Fruit fly (Drosophila melanogaster) whole organism, embryonic: ENCODE data around the gene CG7483.

Experiments used
- Asciz ChIP-seq: fragments of 200-800 bp; sonication (Bioruptor generic); optimal IDR thresholded peaks from 2 replicates; lab custom pipeline; 2017; ENCODE audit warnings: missing biosample characterization, mild to moderate bottlenecking, missing genetic modification characterization, missing genetic modification reagents
- Atf6 ChIP-seq: fragments of 200-800 bp; sonication (Bioruptor generic); IDR thresholded peaks from 2 replicates; pipeline ENCODE4 v1.3.6; 2022; ENCODE audit warnings: missing biosample characterization, missing genetic modification characterization
- Bteb2 ChIP-seq: fragments of 200-800 bp; sonication (Bioruptor generic); optimal IDR thresholded peaks from 2 replicates; lab custom pipeline; 2016; ENCODE audit warnings: missing biosample characterization, missing genetic modification characterization
- CG11085 ChIP-seq: fragments of 200-800 bp; sonication (Bioruptor generic); IDR thresholded peaks from 2 replicates; pipeline ENCODE4 v1.3.6; 2022; ENCODE audit warnings: missing biosample characterization, missing genetic modification characterization
- CG11696 ChIP-seq: fragments of 200-800 bp; sonication (Bioruptor generic); IDR thresholded peaks from 2 replicates; pipeline ENCODE4 v1.3.6; 2022; ENCODE audit warnings: missing biosample characterization, missing genetic modification characterization
- CG18599 ChIP-seq: fragments of 200-800 bp; sonication (Bioruptor generic); optimal IDR thresholded peaks from 3 replicates; lab custom pipeline; 2017; ENCODE audit warnings: missing biosample characterization, missing genetic modification characterization, mild to moderate bottlenecking, moderate library complexity, missing genetic modification reagents
- CG18764 ChIP-seq: fragments of 200-800 bp; sonication (Bioruptor generic); optimal IDR thresholded peaks from 3 replicates; lab custom pipeline; 2016; ENCODE audit warnings: missing biosample characterization, missing genetic modification characterization
- CG31441 ChIP-seq: fragments of 200-800 bp; sonication (Bioruptor generic); IDR thresholded peaks from 2 replicates; pipeline ENCODE4 v1.3.6; 2022; ENCODE audit warnings: missing biosample characterization, missing genetic modification characterization
- CG34376 ChIP-seq: fragments of 200-800 bp; sonication (Bioruptor generic); optimal IDR thresholded peaks from 2 replicates; lab custom pipeline; 2018; ENCODE audit warnings: missing biosample characterization, mild to moderate bottlenecking, missing genetic modification characterization
- CG4328 ChIP-seq: fragments of 200-800 bp; sonication (Bioruptor generic); optimal IDR thresholded peaks from 3 replicates; lab custom pipeline; 2017; ENCODE audit warnings: missing biosample characterization, missing genetic modification reagents, missing genetic modification characterization
- CG4854 ChIP-seq: fragments of 200-800 bp; sonication (Bioruptor generic); optimal IDR thresholded peaks from 2 replicates; lab custom pipeline; 2016; ENCODE audit warnings: missing biosample characterization, missing genetic modification characterization, inconsistent platforms
- CG6254 ChIP-seq: fragments of 200-800 bp; sonication (Bioruptor generic); optimal IDR thresholded peaks from 3 replicates; lab custom pipeline; 2017; ENCODE audit warnings: mild to moderate bottlenecking, missing biosample characterization, missing genetic modification reagents, missing genetic modification characterization
- CG6654 ChIP-seq: fragments of 200-800 bp; sonication (Bioruptor generic); optimal IDR thresholded peaks from 2 replicates; lab custom pipeline; 2017; ENCODE audit warnings: missing biosample characterization, mild to moderate bottlenecking, missing genetic modification characterization
- CG7745 ChIP-seq: fragments of 200-800 bp; sonication (Bioruptor generic); optimal IDR thresholded peaks from 2 replicates; lab custom pipeline; 2018; ENCODE audit warnings: missing biosample characterization, mild to moderate bottlenecking, missing genetic modification characterization, moderate library complexity
- CTCF ChIP-seq: fragments of 200-800 bp; sonication (Bioruptor generic); optimal IDR thresholded peaks from 2 replicates; lab custom pipeline; 2017; ENCODE audit warnings: missing biosample characterization, mild to moderate bottlenecking, missing genetic modification characterization, moderate library complexity
- Deaf1 ChIP-seq: fragments of 200-800 bp; optimal IDR thresholded peaks from 3 replicates; lab custom pipeline; 2019; ENCODE audit warnings: missing biosample characterization, mild to moderate bottlenecking, missing genetic modification characterization, moderate library complexity
- Doc2 ChIP-seq: fragments of 200-800 bp; sonication (Bioruptor generic); IDR thresholded peaks from 2 replicates; pipeline ENCODE4 v1.3.6; 2022; ENCODE audit warnings: missing biosample characterization, missing genetic modification characterization
- HmgZ ChIP-seq: fragments of 200-800 bp; sonication (Bioruptor generic); optimal IDR thresholded peaks from 2 replicates; lab custom pipeline; 2018; ENCODE audit warnings: missing biosample characterization, mild to moderate bottlenecking, missing genetic modification characterization
- Lhr ChIP-seq: fragments of 200-800 bp; sonication (Bioruptor generic); optimal IDR thresholded peaks from 3 replicates; lab custom pipeline; 2017; ENCODE audit warnings: mild to moderate bottlenecking, missing biosample characterization, missing genetic modification reagents, missing genetic modification characterization
- MTF-1 ChIP-seq: fragments of 200-800 bp; sonication (Bioruptor generic); optimal IDR thresholded peaks from 2 replicates; lab custom pipeline; 2018; ENCODE audit warnings: missing biosample characterization, mild to moderate bottlenecking, missing genetic modification characterization, borderline replicate concordance
- NFAT ChIP-seq: fragments of 200-800 bp; sonication (Bioruptor generic); IDR thresholded peaks from 2 replicates; pipeline ENCODE4 v1.3.6; 2022; ENCODE audit warnings: missing biosample characterization, missing genetic modification characterization
- Opbp ChIP-seq: fragments of 200-800 bp; sonication (Bioruptor generic); IDR thresholded peaks from 3 replicates; pipeline ENCODE4 v1.3.6; 2022; ENCODE audit warnings: missing biosample characterization, missing genetic modification characterization; ENCODE audit not compliant: partially characterized antibody
- PHDP ChIP-seq: fragments of 200-800 bp; sonication (Bioruptor generic); optimal IDR thresholded peaks from 3 replicates; lab custom pipeline; 2018; ENCODE audit warnings: missing biosample characterization, mild to moderate bottlenecking, missing genetic modification characterization, moderate library complexity
- Poxn ChIP-seq: fragments of 200-800 bp; sonication (Bioruptor generic); IDR thresholded peaks from 2 replicates; pipeline ENCODE4 v1.3.6; 2022; ENCODE audit warnings: missing biosample characterization, missing genetic modification characterization
- Xrp1 ChIP-seq: fragments of 200-800 bp; sonication (Bioruptor generic); IDR thresholded peaks from 2 replicates; pipeline ENCODE4 v1.3.6; 2022; ENCODE audit warnings: missing biosample characterization, missing genetic modification characterization
- ab ChIP-seq: fragments of 200-800 bp; sonication (Bioruptor generic); optimal IDR thresholded peaks from 2 replicates; lab custom pipeline; 2016; ENCODE audit warnings: missing biosample characterization, missing genetic modification characterization
- chif ChIP-seq, 2 experiments: fragments of 200-800 bp; sonication (Bioruptor generic); optimal IDR thresholded peaks; 3 replicates each; lab custom pipeline; 2016; ENCODE audit warnings: missing biosample characterization in 2 of 2, missing genetic modification characterization in 2 of 2
- dpn ChIP-seq, 2 experiments: fragments of 200-800 bp; sonication (Bioruptor generic); optimal IDR thresholded peaks; 3 replicates each; lab custom pipeline; 2016; ENCODE audit warnings: missing biosample characterization in 2 of 2, missing genetic modification characterization in 2 of 2
- fd64A ChIP-seq: fragments of 200-800 bp; sonication (Bioruptor generic); optimal IDR thresholded peaks from 3 replicates; lab custom pipeline; 2018; ENCODE audit warnings: missing biosample characterization, mild to moderate bottlenecking, missing genetic modification characterization
- gcm2 ChIP-seq: fragments of 200-800 bp; sonication (Bioruptor generic); optimal IDR thresholded peaks from 2 replicates; lab custom pipeline; 2016; ENCODE audit warnings: missing biosample characterization, missing genetic modification characterization
- gfzf ChIP-seq: fragments of 200-800 bp; sonication (Bioruptor generic); optimal IDR thresholded peaks from 2 replicates; lab custom pipeline; 2016; ENCODE audit warnings: missing biosample characterization, mild to moderate bottlenecking, missing genetic modification characterization, moderate library complexity
- grn ChIP-seq: fragments of 200-800 bp; sonication (Bioruptor generic); optimal IDR thresholded peaks from 3 replicates; lab custom pipeline; 2017; ENCODE audit warnings: missing biosample characterization, missing genetic modification characterization
- hbn ChIP-seq: fragments of 200-800 bp; sonication (Bioruptor generic); IDR thresholded peaks from 2 replicates; pipeline ENCODE4 v1.3.6; 2022; ENCODE audit warnings: missing biosample characterization, missing genetic modification characterization; ENCODE audit not compliant: partially characterized antibody
- ken ChIP-seq: fragments of 200-800 bp; sonication (Bioruptor generic); IDR thresholded peaks from 3 replicates; pipeline ENCODE4 v1.3.6; 2022; ENCODE audit warnings: missing biosample characterization, missing genetic modification characterization
- knrl ChIP-seq: fragments of 200-800 bp; sonication (Bioruptor generic); IDR thresholded peaks from 3 replicates; pipeline ENCODE4 v1.3.6; 2022; ENCODE audit warnings: missing biosample characterization, missing genetic modification characterization; ENCODE audit not compliant: partially characterized antibody
- nerfin-1 ChIP-seq: fragments of 200-800 bp; sonication (Bioruptor generic); optimal IDR thresholded peaks from 3 replicates; lab custom pipeline; 2019; ENCODE audit warnings: missing biosample characterization, mild to moderate bottlenecking, missing genetic modification characterization, moderate library complexity
- org-1 ChIP-seq: fragments of 200-800 bp; sonication (Bioruptor generic); optimal IDR thresholded peaks from 2 replicates; lab custom pipeline; 2017; ENCODE audit warnings: missing biosample characterization, missing genetic modification characterization
- otp ChIP-seq: fragments of 200-800 bp; sonication (Bioruptor generic); IDR thresholded peaks from 3 replicates; pipeline ENCODE4, ENCODE4 v1.3.6; 2022; ENCODE audit warnings: missing biosample characterization, missing genetic modification characterization
- prd ChIP-seq, 3 experiments: fragments of >200 bp in 2 of 3; fragments of 200-800 bp in 1 of 3; sonication (Bioruptor generic) in 1 of 3; optimal IDR thresholded peaks in 2 of 3; IDR thresholded peaks in 1 of 3; 2 replicates in 2 of 3; 3 replicates in 1 of 3; pipeline versions ENCODE4 v1.3.6 to Lab custom; 2017 to 2022; ENCODE audit warnings: missing biosample characterization in 1 of 3, missing genetic modification characterization in 1 of 3
- row ChIP-seq: fragments of 200-800 bp; sonication (Bioruptor generic); IDR thresholded peaks from 3 replicates; pipeline ENCODE4 v1.3.6; 2022; ENCODE audit warnings: missing biosample characterization, missing genetic modification characterization
- salm ChIP-seq: fragments of 200-800 bp; sonication (Bioruptor generic); optimal IDR thresholded peaks from 2 replicates; lab custom pipeline; 2018; ENCODE audit warnings: missing biosample characterization, mild to moderate bottlenecking, missing genetic modification characterization
- slbo ChIP-seq: fragments of 200-800 bp; sonication (Bioruptor generic); IDR thresholded peaks from 2 replicates; pipeline ENCODE4 v1.3.6; 2022; ENCODE audit warnings: missing biosample characterization, missing genetic modification characterization
- slp2 ChIP-seq: fragments of 200-800 bp; sonication (Bioruptor generic); optimal IDR thresholded peaks from 2 replicates; lab custom pipeline; 2016; ENCODE audit warnings: missing biosample characterization, missing genetic modification characterization
- sqz ChIP-seq: fragments of 200-800 bp; sonication (Bioruptor generic); optimal IDR thresholded peaks from 3 replicates; lab custom pipeline; 2018; ENCODE audit warnings: missing biosample characterization, mild to moderate bottlenecking, missing genetic modification characterization
- sr ChIP-seq: fragments of 200-800 bp; sonication (Bioruptor generic); IDR thresholded peaks from 3 replicates; pipeline ENCODE4 v1.3.6; 2022; ENCODE audit warnings: missing biosample characterization, missing genetic modification characterization
- tll ChIP-seq, 2 experiments: fragments of 200-800 bp in 1 of 2; fragments of >200 bp in 1 of 2; sonication (Bioruptor generic) in 1 of 2; optimal IDR thresholded peaks; 2 replicates each; lab custom pipeline; 2017 to 2019; ENCODE audit warnings: missing biosample characterization in 2 of 2, missing genetic modification characterization in 2 of 2, mild to moderate bottlenecking in 1 of 2, moderate library complexity in 1 of 2
- trem ChIP-seq: fragments of 200-800 bp; optimal IDR thresholded peaks from 3 replicates; lab custom pipeline; 2019; ENCODE audit warnings: missing biosample characterization, mild to moderate bottlenecking, missing genetic modification characterization, moderate library complexity
- vfl ChIP-seq: fragments of 200-800 bp; sonication (Bioruptor generic); optimal IDR thresholded peaks from 2 replicates; lab custom pipeline; 2016; ENCODE audit warnings: missing biosample characterization, missing genetic modification characterization
- wek ChIP-seq: fragments of 200-800 bp; sonication (Bioruptor generic); optimal IDR thresholded peaks from 3 replicates; lab custom pipeline; 2018; ENCODE audit warnings: missing biosample characterization, mild to moderate bottlenecking, missing genetic modification characterization, moderate library complexity
- zfh1 ChIP-seq: fragments of 200-800 bp; sonication (Bioruptor generic); IDR thresholded peaks from 3 replicates; pipeline ENCODE4 v1.3.6; 2022; ENCODE audit warnings: missing biosample characterization, missing genetic modification characterization

The CG7483 gene

DNA sequence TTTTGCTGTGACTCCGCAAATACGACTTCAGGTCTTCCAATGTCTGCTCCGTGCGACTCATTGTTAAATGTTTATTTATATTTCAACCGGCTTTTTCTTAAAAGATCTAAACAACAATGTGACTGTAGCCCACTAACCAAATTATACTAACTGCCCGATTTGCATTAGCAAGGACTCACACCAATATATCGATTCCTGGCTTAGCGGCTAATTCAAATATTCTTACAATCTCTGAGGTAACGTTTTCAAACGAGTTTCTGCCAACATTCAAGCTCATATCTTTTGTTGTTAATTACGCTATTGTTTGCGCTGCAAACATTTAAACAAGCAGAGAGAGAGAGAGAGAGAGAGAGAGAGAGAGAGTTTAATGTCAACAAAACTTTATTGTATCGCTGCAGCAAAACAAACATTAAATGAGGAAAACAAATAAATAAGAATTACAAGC, 4.5 kb upstream of the CG7483 start, which contains the start of gene tex (continued):
- TF ChIP-seq wek (GFP tag; lab: Kevin White, UChicago) (peak; percentile 57), Xrp1 (GFP tag; lab: Robert Waterston, UW) (peak; percentile 49; the same call in 1 of the 2 replicates), nerfin-1 (tag; lab: Kevin White, UChicago) (peak; percentile 75), Deaf1 (no peak), Asciz (GFP tag; lab: Kevin White, UChicago) (peak; percentile 89), CG6654 (GFP tag; lab: Kevin White, UChicago) (no peak), CG31441 (GFP tag; lab: Robert Waterston, UW) (peak; percentile 49; the same call in 1 of the 2 replicates), org-1 (GFP tag; lab: Kevin White, UChicago) (peak; percentile 29), CG4854 (GFP tag; lab: Kevin White, UChicago) (no peak), zfh1 (no peak), tll (GFP tag; optimal IDR thresholded peaks at IDR 0.05; lab: Kevin White, UChicago) (peak in 1 of 2 experiments; percentile 16), CG18599 (GFP tag; lab: Kevin White, UChicago) (no peak), Doc2 (no peak), ab (GFP tag; lab: Kevin White, UChicago) (no peak), CG7745 (tag; lab: Kevin White, UChicago) (peak; percentile 24), CG34376 (GFP tag; lab: Kevin White, UChicago) (no peak), salm (tag; lab: Kevin White, UChicago) (peak; percentile 54), hbn (GFP tag; lab: Robert Waterston, UW) (peak; percentile 28; the same call in 1 of the 2 replicates), trem (peak; percentile 79), row (GFP tag; lab: Robert Waterston, UW) (no peak), grn (GFP tag; lab: Kevin White, UChicago) (peak; percentile 26), CTCF (peak; percentile 19), sr (GFP tag; lab: Robert Waterston, UW) (0 out of 3 replicates have a peak, but pooled peaks have one; percentile 12), Poxn (GFP tag; lab: Robert Waterston, UW) (no peak), Atf6 (GFP tag; lab: Robert Waterston, UW) (no peak), CG4328 (no peak), fd64A (GFP tag; lab: Kevin White, UChicago) (peak; percentile 81), slp2 (GFP tag; lab: Kevin White, UChicago) (peak; percentile 4), Lhr (peak; percentile 55), HmgZ (peak; percentile 58), slbo (GFP tag; lab: Robert Waterston, UW) (no peak), Bteb2 (no peak), otp (peak; percentile 29; the same call in 1 of the 3 replicates), Opbp (GFP tag; lab: Robert Waterston, UW) (no peak), PHDP (tag; lab: Kevin White, UChicago) (peak; percentile 9), CG6254 (GFP tag; lab: Kevin White, UChicago) (peak; percentile 78), gfzf (GFP tag; lab: Kevin White, UChicago) (peak; percentile 95), knrl (GFP tag; lab: Robert Waterston, UW) (peak; percentile 27; the same call in 1 of the 3 replicates), CG18764 (GFP tag; lab: Kevin White, UChicago) (no peak), vfl (GFP tag; lab: Kevin White, UChicago) (no peak), ken (GFP tag; lab: Robert Waterston, UW) (no peak), prd (optimal IDR thresholded peaks at IDR 0.05; lab: Kevin White, UChicago) (no peak), prd (GFP tag; IDR thresholded peaks at IDR 0.05; lab: Robert Waterston, UW) (no peak), dpn (GFP tag; optimal IDR thresholded peaks at IDR 0.05; lab: Kevin White, UChicago) (no peak), CG11085 (GFP tag; lab: Robert Waterston, UW) (no peak), chif (GFP tag; optimal IDR thresholded peaks at IDR 0.05; lab: Kevin White, UChicago) (peak in 1 of 2 experiments; percentile 14), NFAT (no peak), sqz (peak; percentile 58), MTF-1 (GFP tag; lab: Kevin White, UChicago) (peak; percentile 74), gcm2 (GFP tag; lab: Kevin White, UChicago) (no peak), CG11696 (no peak)
